Worm (Caenorhabditis elegans): ENCODE measurements around the gene par-1.
A peak's percentile ranks its signal among the peaks of the same experiment; 100 is the strongest.

par-1 gene

ce11 chrV:14136152-14136551, 9.0 kb downstream of the par-1 start (continued):
- TF ChIP-seq ztf-11 (tag; optimal IDR thresholded peaks at IDR 0.05) (no peak), daf-8 (GFP tag; IDR thresholded peaks at IDR 0.05) (no peak), zfp-3 (GFP tag; conservative IDR thresholded peaks at IDR 0.05) (no peak), nhr-102 (tag; optimal IDR thresholded peaks at IDR 0.05) (peak; percentile 4), duxl-1 (tag; optimal IDR thresholded peaks at IDR 0.05; ENCODE audit: poor library complexity) (no peak), mxl-3 (GFP tag; optimal IDR thresholded peaks at IDR 0.05) (peak; percentile 81), hlh-11 (tag; optimal IDR thresholded peaks at IDR 0.05) (peak; percentile 89), daf-16 (GFP tag; optimal IDR thresholded peaks at IDR 0.05) (no peak), daf-16 (tag; optimal IDR thresholded peaks at IDR 0.05) (peak; percentile 34), pqm-1 (tag; optimal IDR thresholded peaks at IDR 0.05) (peak; percentile 39), nhr-11 (tag; optimal IDR thresholded peaks at IDR 0.05) (peak; percentile 54), gei-8 (GFP tag; optimal IDR thresholded peaks at IDR 0.05) (no peak)

ce11 chrV:14134757-14135441, 10.3 kb downstream of the par-1 start:
- TF ChIP-seq nhr-28 (tag; optimal IDR thresholded peaks at IDR 0.05) (peak; percentile 57), daf-16 (GFP tag; optimal IDR thresholded peaks at IDR 0.05) (no peak), daf-16 (tag; optimal IDR thresholded peaks at IDR 0.05) (peak; percentile 58), dmd-6 (GFP tag; IDR thresholded peaks at IDR 0.05) (peak; percentile 72), ceh-44 (GFP tag; IDR thresholded peaks at IDR 0.05) (no peak), dve-1 (tag; optimal IDR thresholded peaks at IDR 0.05; ENCODE audit: insufficient read depth) (peak; percentile 29), snpc-4 (tag; optimal IDR thresholded peaks at IDR 0.05) (no peak), madf-5 (GFP tag; IDR thresholded peaks at IDR 0.05) (0 out of 4 replicates have a peak, but pooled peaks of 1 of the 2 experiments have one; percentile 13), sdz-12 (GFP tag; optimal IDR thresholded peaks at IDR 0.05) (no peak), arid-1 (GFP tag; conservative IDR thresholded peaks at IDR 0.05) (no peak), pqm-1 (tag; optimal IDR thresholded peaks at IDR 0.05) (peak; percentile 91), F44E2.7 (GFP tag; IDR thresholded peaks at IDR 0.05) (no peak), fos-1 (tag; optimal IDR thresholded peaks at IDR 0.05) (no peak), nhr-77 (tag; optimal IDR thresholded peaks at IDR 0.05) (peak; percentile 48), hlh-11 (tag; optimal IDR thresholded peaks at IDR 0.05) (peak; percentile 36), skn-1 (tag; optimal IDR thresholded peaks at IDR 0.05) (no peak), aha-1 (tag) (peak; percentile 76), lin-15B (tag; optimal IDR thresholded peaks at IDR 0.05) (no peak), mxl-3 (GFP tag; optimal IDR thresholded peaks at IDR 0.05) (peak; percentile 12)

- no peak for TF ChIP-seq nhr-6 (tag; optimal IDR thresholded peaks at IDR 0.05)
- no peak for TF ChIP-seq lir-3 (tag; optimal IDR thresholded peaks at IDR 0.05)
- TF ChIP-seq gei-8 (GFP tag; optimal IDR thresholded peaks at IDR 0.05): no peak
- no peak for TF ChIP-seq cey-2 (tag; optimal IDR thresholded peaks at IDR 0.05; ENCODE audit: borderline replicate concordance, insufficient read depth)
- TF ChIP-seq php-3 (GFP tag; IDR thresholded peaks at IDR 0.05): no peak
- TF ChIP-seq ceh-82 (tag; optimal IDR thresholded peaks at IDR 0.05): no peak
- peak; percentile 43 for TF ChIP-seq dmd-6 (GFP tag; IDR thresholded peaks at IDR 0.05)
- TF ChIP-seq ces-1 (GFP tag; optimal IDR thresholded peaks at IDR 0.05): no peak
- no peak for TF ChIP-seq nhr-41 (GFP tag; IDR thresholded peaks at IDR 0.05)
- TF ChIP-seq mes-2 (tag; optimal IDR thresholded peaks at IDR 0.05; ENCODE audit: poor library complexity, severe bottlenecking): peak; percentile 53
- no peak for TF ChIP-seq hlh-30 (tag; optimal IDR thresholded peaks at IDR 0.05; ENCODE audit: insufficient read depth)
- no peak for TF ChIP-seq arid-1 (GFP tag; conservative IDR thresholded peaks at IDR 0.05)
- TF ChIP-seq fos-1 (tag; optimal IDR thresholded peaks at IDR 0.05): no peak
- no peak for TF ChIP-seq dve-1 (tag; optimal IDR thresholded peaks at IDR 0.05; ENCODE audit: insufficient read depth)
- TF ChIP-seq nhr-48 (tag; optimal IDR thresholded peaks at IDR 0.05): no peak
- no peak for TF ChIP-seq lin-13 (GFP tag; optimal IDR thresholded peaks at IDR 0.05)
- no peak for TF ChIP-seq aha-1 (tag)
- TF ChIP-seq spr-1 (tag; optimal IDR thresholded peaks at IDR 0.05): no peak
- TF ChIP-seq tra-1 (GFP tag; IDR thresholded peaks at IDR 0.05): no peak
- TF ChIP-seq nhr-237 (tag; optimal IDR thresholded peaks at IDR 0.05): no peak
- TF ChIP-seq nhr-10 (tag; optimal IDR thresholded peaks at IDR 0.05): no peak
- TF ChIP-seq Y75B8A.6 (GFP tag; IDR thresholded peaks at IDR 0.05): no peak
- peak; percentile 14 for TF ChIP-seq dpl-1 (GFP tag; optimal IDR thresholded peaks at IDR 0.05)
- TF ChIP-seq mdl-1 (tag; optimal IDR thresholded peaks at IDR 0.05): no peak
- TF ChIP-seq hlh-11 (tag; optimal IDR thresholded peaks at IDR 0.05): peak; percentile 5
- no peak for TF ChIP-seq D1046.2 (GFP tag; IDR thresholded peaks at IDR 0.05)
Measured at ce11 chrV:14133002-14133763, 12.0 kb downstream of the par-1 start.

All from whole organism, L4 larva.